Worm (Caenorhabditis elegans) whole organism, mixed stage, embryonic: ENCODE data around the gene Y70G10A.3.

ENCODE experiments used
- M03D4.4 ChIP-seq: sonication (generic microtip); optimal IDR thresholded peaks from 2 replicates; lab custom pipeline; 2017; ENCODE audit warnings: mild to moderate bottlenecking, missing genetic modification characterization, missing compliant biosample characterization
- bed-3 ChIP-seq: fragments of 200-800 bp; sonication (Bioruptor generic); optimal IDR thresholded peaks from 3 replicates; lab custom pipeline; 2018; ENCODE audit warnings: mild to moderate bottlenecking, missing genetic modification characterization, moderate library complexity, missing compliant biosample characterization
- blmp-1 ChIP-seq: fragments of 150-350 bp; optimal IDR thresholded peaks from 2 replicates; lab custom pipeline; 2014; ENCODE audit warnings: missing biosample characterization, missing genetic modification characterization
- ceh-39 ChIP-seq: fragments of 150-350 bp; optimal IDR thresholded peaks from 2 replicates; lab custom pipeline; 2014; ENCODE audit warnings: missing biosample characterization, missing genetic modification characterization
- ceh-43 ChIP-seq: fragments of 200-800 bp; sonication (Bioruptor generic); optimal IDR thresholded peaks from 2 replicates; lab custom pipeline; 2018; ENCODE audit warnings: mild to moderate bottlenecking, missing genetic modification characterization, moderate library complexity, missing compliant biosample characterization
- ceh-83 ChIP-seq: fragments of 200-800 bp; sonication (Bioruptor generic); optimal IDR thresholded peaks from 2 replicates; lab custom pipeline; 2018; ENCODE audit warnings: mild to moderate bottlenecking, missing genetic modification characterization, missing compliant biosample characterization
- ces-1 ChIP-seq: fragments of 150-350 bp; optimal IDR thresholded peaks from 2 replicates; lab custom pipeline; 2014; ENCODE audit warnings: missing biosample characterization, missing genetic modification reagents, missing genetic modification characterization
- cnd-1 ChIP-seq: fragments of 200-800 bp; sonication (Bioruptor generic); optimal IDR thresholded peaks from 2 replicates; lab custom pipeline; 2018; ENCODE audit warnings: mild to moderate bottlenecking, missing genetic modification characterization, missing compliant biosample characterization
- drap-1 ChIP-seq: fragments of 200-800 bp; sonication (Bioruptor generic); optimal IDR thresholded peaks from 3 replicates; lab custom pipeline; 2018; ENCODE audit warnings: mild to moderate bottlenecking, missing genetic modification characterization, missing compliant biosample characterization
- elt-1 ChIP-seq: sonication (generic microtip); optimal IDR thresholded peaks from 2 replicates; lab custom pipeline; 2017; ENCODE audit warnings: missing genetic modification characterization, mild to moderate bottlenecking, missing compliant biosample characterization, antibody characterized with exemption, moderate library complexity, borderline replicate concordance; ENCODE audit not compliant: insufficient read depth
- elt-3 ChIP-seq: fragments of 150-350 bp; optimal IDR thresholded peaks from 2 replicates; lab custom pipeline; 2014; ENCODE audit warnings: missing biosample characterization, missing genetic modification characterization
- flh-1 ChIP-seq: fragments of 200-800 bp; sonication (Bioruptor generic); optimal IDR thresholded peaks from 2 replicates; lab custom pipeline; 2018; ENCODE audit warnings: mild to moderate bottlenecking, missing genetic modification characterization, moderate library complexity, missing compliant biosample characterization
- ham-2 ChIP-seq: fragments of 200-800 bp; sonication (Bioruptor generic); optimal IDR thresholded peaks from 2 replicates; lab custom pipeline; 2018; ENCODE audit warnings: mild to moderate bottlenecking, missing genetic modification characterization, missing compliant biosample characterization
- hlh-1 ChIP-seq: fragments of 150-350 bp; optimal IDR thresholded peaks from 2 replicates; lab custom pipeline; 2014; ENCODE audit warnings: missing biosample characterization, missing genetic modification reagents, missing genetic modification characterization
- lin-13 ChIP-seq: fragments of 150-350 bp; optimal IDR thresholded peaks from 2 replicates; lab custom pipeline; 2014; ENCODE audit warnings: missing biosample characterization, missing genetic modification characterization
- lin-32 ChIP-seq: fragments of 200-800 bp; sonication (Bioruptor generic); optimal IDR thresholded peaks from 2 replicates; lab custom pipeline; 2018; ENCODE audit warnings: mild to moderate bottlenecking, missing genetic modification characterization, missing compliant biosample characterization
- lsy-2 ChIP-seq: fragments of 150-350 bp; optimal IDR thresholded peaks from 2 replicates; lab custom pipeline; 2014; ENCODE audit warnings: missing biosample characterization, missing genetic modification characterization
- mab-5 ChIP-seq: fragments of 150-350 bp; optimal IDR thresholded peaks from 2 replicates; lab custom pipeline; 2014; ENCODE audit warnings: missing biosample characterization, missing genetic modification characterization
- mep-1 ChIP-seq: fragments of 150-350 bp; optimal IDR thresholded peaks from 2 replicates; lab custom pipeline; 2017; ENCODE audit warnings: missing biosample characterization, missing genetic modification reagents, missing genetic modification characterization, inconsistent platforms
- mls-2 ChIP-seq: sonication (generic microtip); optimal IDR thresholded peaks from 2 replicates; lab custom pipeline; 2016; ENCODE audit warnings: mild to moderate bottlenecking, missing genetic modification characterization, moderate library complexity, missing compliant biosample characterization
- nhr-12 ChIP-seq: fragments of 150-350 bp; optimal IDR thresholded peaks from 2 replicates; lab custom pipeline; 2014; ENCODE audit warnings: missing biosample characterization, missing genetic modification characterization
- nhr-2 ChIP-seq: fragments of 150-350 bp; optimal IDR thresholded peaks from 2 replicates; lab custom pipeline; 2014; ENCODE audit warnings: missing biosample characterization, missing genetic modification characterization
- nhr-237 ChIP-seq: fragments of 150-350 bp; optimal IDR thresholded peaks from 2 replicates; lab custom pipeline; 2014; ENCODE audit warnings: missing biosample characterization, missing genetic modification characterization
- nhr-28 ChIP-seq: fragments of 150-350 bp; optimal IDR thresholded peaks from 2 replicates; lab custom pipeline; 2014; ENCODE audit warnings: missing biosample characterization, missing genetic modification characterization
- nhr-76 ChIP-seq: sonication (generic microtip); optimal IDR thresholded peaks from 2 replicates; lab custom pipeline; 2017; ENCODE audit warnings: missing biosample characterization, missing genetic modification characterization
- pha-4 ChIP-seq: fragments of 150-350 bp; optimal IDR thresholded peaks from 2 replicates; lab custom pipeline; 2018; ENCODE audit warnings: missing biosample characterization, missing genetic modification reagents, missing genetic modification characterization
- sem-2 ChIP-seq: fragments of 200-800 bp; sonication (Bioruptor generic); optimal IDR thresholded peaks from 2 replicates; lab custom pipeline; 2018; ENCODE audit warnings: mild to moderate bottlenecking, missing genetic modification characterization, missing compliant biosample characterization
- snpc-4 ChIP-seq: fragments of 150-350 bp; optimal IDR thresholded peaks from 2 replicates; lab custom pipeline; 2014; ENCODE audit warnings: missing biosample characterization, missing genetic modification characterization
- sptf-1 ChIP-seq: sonication (generic microtip); optimal IDR thresholded peaks from 2 replicates; lab custom pipeline; 2017; ENCODE audit warnings: mild to moderate bottlenecking, missing genetic modification characterization, moderate library complexity, missing compliant biosample characterization
- tbx-8 ChIP-seq: fragments of 200-800 bp; sonication (Bioruptor generic); optimal IDR thresholded peaks from 2 replicates; lab custom pipeline; 2018; ENCODE audit warnings: mild to moderate bottlenecking, missing genetic modification characterization, moderate library complexity, missing compliant biosample characterization
- unc-120 ChIP-seq: sonication (generic microtip); optimal IDR thresholded peaks from 2 replicates; lab custom pipeline; 2017; ENCODE audit warnings: missing genetic modification characterization, missing compliant biosample characterization; ENCODE audit not compliant: poor library complexity, severe bottlenecking
- unc-39 ChIP-seq: fragments of 150-350 bp; optimal IDR thresholded peaks from 2 replicates; lab custom pipeline; 2014; ENCODE audit warnings: missing biosample characterization, missing genetic modification characterization
- unc-62 ChIP-seq: fragments of 150-350 bp; optimal IDR thresholded peaks from 2 replicates; lab custom pipeline; 2014; ENCODE audit warnings: missing biosample characterization, missing genetic modification reagents, missing genetic modification characterization
- zip-8 ChIP-seq: fragments of 150-350 bp; optimal IDR thresholded peaks from 2 replicates; lab custom pipeline; 2014; ENCODE audit warnings: missing biosample characterization, missing genetic modification characterization
- ztf-11 ChIP-seq: fragments of 150-350 bp; optimal IDR thresholded peaks from 2 replicates; lab custom pipeline; 2014; ENCODE audit warnings: missing biosample characterization, missing genetic modification characterization

Gene Y70G10A.3

DNA sequence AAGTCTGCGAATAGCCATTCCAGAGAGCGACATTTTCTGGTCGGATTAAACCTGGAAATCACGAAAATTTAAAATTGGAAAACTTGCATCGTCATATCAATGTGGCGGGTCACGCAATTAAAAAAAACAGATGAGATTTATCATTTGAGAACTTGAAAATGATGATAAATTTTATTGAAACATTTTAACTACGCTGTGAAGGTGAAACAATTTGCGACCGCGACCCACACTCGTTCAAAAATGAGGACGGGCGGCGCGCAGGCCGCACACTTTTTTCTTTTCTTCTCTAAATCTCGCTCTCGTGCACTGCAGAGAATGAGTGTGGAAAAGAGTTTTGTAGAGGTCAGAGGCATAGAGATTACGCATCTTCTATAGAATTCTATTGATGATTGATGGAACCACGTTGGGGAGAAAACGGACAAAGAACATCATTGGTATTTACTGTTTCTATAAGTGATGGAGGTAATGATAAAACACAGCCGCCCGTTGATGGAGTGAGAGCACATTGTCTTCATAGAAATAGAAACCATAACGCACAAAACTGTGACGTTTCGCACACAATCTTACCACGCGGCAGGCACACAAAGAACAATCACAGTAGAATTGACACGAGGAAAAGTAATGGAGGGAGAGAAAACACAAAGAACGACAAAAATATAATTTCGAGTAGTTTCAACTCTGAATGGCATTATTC, 22.2 kb upstream of the Y70G10A.3 start, which contains the start of gene cts-1:
Gene cts-1, minus strand, starts transcription at position 51 of the 694 bp plus-strand sequence.
- peak; percentile 46 for TF ChIP-seq nhr-237 (tag; lab: Kevin White, UChicago)
- TF ChIP-seq nhr-76 (tag; lab: Kevin White, UChicago): no peak
- peak; percentile 23 for TF ChIP-seq hlh-1 (tag; lab: Kevin White, UChicago)
- TF ChIP-seq zip-8 (tag; lab: Kevin White, UChicago): no peak
- no peak for TF ChIP-seq nhr-28
- TF ChIP-seq drap-1 (GFP tag; lab: Kevin White, UChicago): no peak
- peak; percentile 23 for TF ChIP-seq ces-1 (GFP tag; lab: Kevin White, UChicago)
- peak; percentile 40 for TF ChIP-seq sptf-1 (tag; lab: Kevin White, UChicago)
- TF ChIP-seq blmp-1 (tag; lab: Kevin White, UChicago): no peak
- no peak for TF ChIP-seq bed-3 (GFP tag; lab: Kevin White, UChicago)
- TF ChIP-seq mls-2 (tag; lab: Kevin White, UChicago): no peak
- TF ChIP-seq pha-4 (tag; lab: Kevin White, UChicago): no peak
- peak; percentile 76 for TF ChIP-seq lsy-2 (tag; lab: Kevin White, UChicago)
- no peak for TF ChIP-seq ceh-39 (tag; lab: Kevin White, UChicago)
- TF ChIP-seq ztf-11 (tag; lab: Kevin White, UChicago): no peak
- peak; percentile 2 for TF ChIP-seq lin-13 (tag; lab: Kevin White, UChicago)
- no peak for TF ChIP-seq lin-32 (GFP tag; lab: Kevin White, UChicago)
- no peak for TF ChIP-seq sem-2 (GFP tag; lab: Kevin White, UChicago)
- TF ChIP-seq M03D4.4 (tag; lab: Kevin White, UChicago): peak; percentile 42
- peak; percentile 58 for TF ChIP-seq unc-120
- TF ChIP-seq snpc-4 (tag; lab: Kevin White, UChicago): no peak
- TF ChIP-seq mep-1: peak; percentile 49
- TF ChIP-seq ceh-83 (GFP tag; lab: Kevin White, UChicago): no peak
- no peak for TF ChIP-seq mab-5 (tag; lab: Kevin White, UChicago)
- TF ChIP-seq unc-62 (GFP tag; lab: Kevin White, UChicago): peak; percentile 53
- TF ChIP-seq tbx-8 (GFP tag; lab: Kevin White, UChicago): no peak
- TF ChIP-seq nhr-12 (tag; lab: Kevin White, UChicago): no peak

DNA sequence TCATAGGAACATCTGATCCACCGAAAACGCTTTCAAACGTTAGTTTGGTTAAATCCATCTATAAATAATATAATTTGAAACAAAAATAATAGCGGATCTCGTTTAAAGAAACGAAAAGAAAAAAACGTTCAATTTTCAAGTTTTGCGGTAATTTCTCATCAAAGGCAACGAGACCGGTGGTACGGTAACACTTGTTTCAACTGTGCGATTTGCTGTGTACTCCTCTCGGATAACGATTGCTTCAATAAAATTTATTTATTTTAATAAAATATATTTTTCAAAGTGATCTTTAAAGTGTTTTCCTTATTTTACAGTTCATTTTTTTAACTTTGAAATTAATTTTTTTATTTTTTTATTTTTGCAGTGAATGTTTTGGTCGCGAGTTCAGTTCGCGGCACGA, 20.3 kb upstream of the Y70G10A.3 start, which contains the start of the genes rde-4 and cox-14:
Gene rde-4, minus strand, starts transcription at position 60 of the 400 bp plus-strand sequence.
Gene cox-14, plus strand, starts transcription at position 356 of the 400 bp plus-strand sequence.
- TF ChIP-seq nhr-12 (tag; lab: Kevin White, UChicago) (no peak), mep-1 (peak; percentile 88), bed-3 (GFP tag; lab: Kevin White, UChicago) (no peak), ham-2 (GFP tag; lab: Kevin White, UChicago) (no peak), nhr-76 (tag; lab: Kevin White, UChicago) (no peak), ceh-83 (GFP tag; lab: Kevin White, UChicago) (no peak), mab-5 (tag; lab: Kevin White, UChicago) (no peak), zip-8 (tag; lab: Kevin White, UChicago) (no peak), lin-32 (GFP tag; lab: Kevin White, UChicago) (no peak), flh-1 (GFP tag; lab: Kevin White, UChicago) (no peak), snpc-4 (tag; lab: Kevin White, UChicago) (no peak), cnd-1 (tag; lab: Kevin White, UChicago) (no peak), drap-1 (GFP tag; lab: Kevin White, UChicago) (no peak), blmp-1 (tag; lab: Kevin White, UChicago) (no peak), lsy-2 (tag; lab: Kevin White, UChicago) (peak; percentile 99), ceh-39 (tag; lab: Kevin White, UChicago) (no peak), sptf-1 (tag; lab: Kevin White, UChicago) (no peak), mls-2 (tag; lab: Kevin White, UChicago) (no peak), ceh-43 (GFP tag; lab: Kevin White, UChicago) (no peak), nhr-237 (tag; lab: Kevin White, UChicago) (peak; percentile 60), unc-62 (GFP tag; lab: Kevin White, UChicago) (peak; percentile 3), elt-1 (tag; lab: Kevin White, UChicago) (no peak), nhr-28 (no peak), sem-2 (GFP tag; lab: Kevin White, UChicago) (no peak), ces-1 (GFP tag; lab: Kevin White, UChicago) (peak; percentile 83), hlh-1 (tag; lab: Kevin White, UChicago) (peak; percentile 39), pha-4 (tag; lab: Kevin White, UChicago) (peak; percentile 49), lin-13 (tag; lab: Kevin White, UChicago) (peak; percentile 63), tbx-8 (GFP tag; lab: Kevin White, UChicago) (no peak), elt-3 (tag; lab: Kevin White, UChicago) (no peak), ztf-11 (tag; lab: Kevin White, UChicago) (no peak), unc-120 (peak; percentile 1), nhr-2 (tag; lab: Kevin White, UChicago) (no peak), unc-39 (tag; lab: Kevin White, UChicago) (no peak)
